Worm (Caenorhabditis elegans) whole organism, young adult: ENCODE results near the gene kap-1.

Source experiments
- B0261.1 ChIP-seq: sonication (generic microtip); optimal IDR thresholded peaks from 2 replicates; lab custom pipeline; 2016; ENCODE audit warnings: mild to moderate bottlenecking, missing genetic modification characterization, moderate library complexity, missing compliant biosample characterization
- B0336.3 ChIP-seq: fragments of 200-800 bp; sonication (Bioruptor generic); IDR thresholded peaks from 2 replicates; pipeline ENCODE4 v1.3.6; 2022; ENCODE audit warnings: missing genetic modification characterization, missing compliant biosample characterization
- F10E7.11 ChIP-seq: sonication (generic microtip); optimal IDR thresholded peaks from 2 replicates; lab custom pipeline; 2017; ENCODE audit warnings: mild to moderate bottlenecking, missing genetic modification characterization, moderate library complexity, missing compliant biosample characterization
- F23B12.7 ChIP-seq: sonication (generic microtip); optimal IDR thresholded peaks from 2 replicates; lab custom pipeline; 2017; ENCODE audit warnings: missing genetic modification characterization, mild to moderate bottlenecking, missing compliant biosample characterization, antibody characterized with exemption, moderate library complexity; ENCODE audit not compliant: insufficient read depth
- F33H1.4 ChIP-seq: fragments of 200-800 bp; sonication (Bioruptor generic); IDR thresholded peaks from 2 replicates; pipeline ENCODE4 v1.3.6; 2022; ENCODE audit warnings: missing genetic modification reagents, missing genetic modification characterization, missing compliant biosample characterization
- F57A8.1 ChIP-seq: fragments of 200-800 bp; sonication (Bioruptor generic); optimal IDR thresholded peaks from 2 replicates; lab custom pipeline; 2018; ENCODE audit warnings: mild to moderate bottlenecking, missing genetic modification characterization, moderate library complexity, missing compliant biosample characterization
- T07F8.4 ChIP-seq: sonication (generic microtip); optimal IDR thresholded peaks from 2 replicates; lab custom pipeline; 2016; ENCODE audit warnings: mild to moderate bottlenecking, missing genetic modification characterization, moderate library complexity, missing compliant biosample characterization
- Y79H2A.3 ChIP-seq: fragments of 200-800 bp; sonication (Bioruptor generic); conservative IDR thresholded peaks from 2 replicates; pipeline ENCODE4 v1.3.6; 2022; ENCODE audit warnings: missing genetic modification reagents, missing genetic modification characterization, missing compliant biosample characterization
- ama-1 ChIP-seq, 3 experiments: fragments of 150-350 bp in 1 of 3; sonication (generic microtip) in 2 of 3; optimal IDR thresholded peaks; 2 replicates each; lab custom pipeline; 2014 to 2018; ENCODE audit warnings: missing biosample characterization in 2 of 3, missing genetic modification characterization in 2 of 3, missing genetic modification reagents in 2 of 3
- dox-1 ChIP-seq: fragments of 200-800 bp; sonication (Bioruptor generic); IDR thresholded peaks from 2 replicates; pipeline ENCODE4 v1.3.6; 2022; ENCODE audit warnings: missing genetic modification reagents, missing genetic modification characterization, missing compliant biosample characterization
- efl-1 ChIP-seq: fragments of 150-350 bp; optimal IDR thresholded peaks from 2 replicates; lab custom pipeline; 2014; ENCODE audit warnings: missing biosample characterization, missing genetic modification reagents, missing genetic modification characterization
- egl-18 ChIP-seq: fragments of 200-800 bp; sonication (Bioruptor generic); IDR thresholded peaks from 2 replicates; pipeline ENCODE4 v1.3.6; 2022; ENCODE audit warnings: missing genetic modification reagents, missing genetic modification characterization, missing compliant biosample characterization
- ets-4 ChIP-seq: fragments of 200-800 bp; sonication (Bioruptor generic); optimal IDR thresholded peaks from 2 replicates; lab custom pipeline; 2018; ENCODE audit warnings: mild to moderate bottlenecking, missing genetic modification characterization, missing compliant biosample characterization
- him-1 ChIP-seq: sonication (generic microtip); optimal IDR thresholded peaks from 2 replicates; lab custom pipeline; 2016; ENCODE audit warnings: missing genotype, missing genetic modification reagents, missing genetic modification characterization, missing compliant biosample characterization
- hlh-12 ChIP-seq: sonication (generic microtip); optimal IDR thresholded peaks from 2 replicates; lab custom pipeline; 2016; ENCODE audit warnings: missing genetic modification characterization, missing compliant biosample characterization
- hlh-26 ChIP-seq: fragments of 200-800 bp; sonication (Bioruptor generic); conservative IDR thresholded peaks from 2 replicates; pipeline ENCODE4 v1.3.6; 2022; ENCODE audit warnings: missing genetic modification reagents, missing genetic modification characterization, missing compliant biosample characterization
- hmg-1.2 ChIP-seq: fragments of 200-800 bp; sonication (Bioruptor generic); IDR thresholded peaks from 2 replicates; pipeline ENCODE4 v1.3.6; 2022; ENCODE audit warnings: missing genetic modification reagents, missing genetic modification characterization, missing compliant biosample characterization
- hmg-20 ChIP-seq: fragments of 200-800 bp; sonication (Bioruptor generic); IDR thresholded peaks from 2 replicates; pipeline ENCODE4 v1.3.6; 2022; ENCODE audit warnings: missing genetic modification reagents, missing genetic modification characterization, missing compliant biosample characterization
- hsf-1 ChIP-seq: fragments of 200-800 bp; sonication (Bioruptor generic); IDR thresholded peaks from 2 replicates; pipeline ENCODE4 v1.3.6; 2022; ENCODE audit warnings: missing genetic modification reagents, missing genetic modification characterization, missing compliant biosample characterization
- let-526 ChIP-seq: fragments of 200-800 bp; sonication (Bioruptor generic); IDR thresholded peaks from 2 replicates; pipeline ENCODE4 v1.3.6; 2022; ENCODE audit warnings: missing genetic modification reagents, missing genetic modification characterization, missing compliant biosample characterization
- let-607 ChIP-seq, 2 experiments: fragments of 200-800 bp in 1 of 2; sonication (Bioruptor generic) in 1 of 2; sonication (generic microtip) in 1 of 2; optimal IDR thresholded peaks; 2 replicates each; lab custom pipeline; 2016 to 2018; ENCODE audit warnings: mild to moderate bottlenecking in 2 of 2, missing compliant biosample characterization in 2 of 2, missing genetic modification characterization in 2 of 2, moderate library complexity in 2 of 2, missing genotype in 1 of 2
- lin-26 ChIP-seq: fragments of 200-800 bp; sonication (Bioruptor generic); IDR thresholded peaks from 2 replicates; pipeline ENCODE4 v1.3.6; 2022; ENCODE audit warnings: missing genetic modification reagents, missing genetic modification characterization, missing compliant biosample characterization
- lin-54 ChIP-seq: fragments of 200-800 bp; sonication (Bioruptor generic); optimal IDR thresholded peaks from 2 replicates; lab custom pipeline; 2018; ENCODE audit warnings: mild to moderate bottlenecking, missing genetic modification characterization, missing compliant biosample characterization
- lsl-1 ChIP-seq: fragments of 200-800 bp; sonication (Bioruptor generic); optimal IDR thresholded peaks from 2 replicates; lab custom pipeline; 2018; ENCODE audit warnings: mild to moderate bottlenecking, missing genetic modification characterization, moderate library complexity, missing compliant biosample characterization
- lsy-27 ChIP-seq: sonication (generic microtip); optimal IDR thresholded peaks from 2 replicates; lab custom pipeline; 2017; ENCODE audit warnings: missing genetic modification characterization, mild to moderate bottlenecking, missing compliant biosample characterization, antibody characterized with exemption, missing genotype, borderline replicate concordance; ENCODE audit not compliant: insufficient read depth
- madf-3 ChIP-seq: fragments of 200-800 bp; sonication (Bioruptor generic); IDR thresholded peaks from 2 replicates; pipeline ENCODE4 v1.3.6; 2022; ENCODE audit warnings: missing genetic modification reagents, missing genetic modification characterization, missing compliant biosample characterization
- madf-6 ChIP-seq: fragments of 200-800 bp; sonication (Bioruptor generic); IDR thresholded peaks from 2 replicates; pipeline ENCODE4 v1.3.6; 2022; ENCODE audit warnings: missing genetic modification reagents, missing genetic modification characterization, missing compliant biosample characterization
- mxl-1 ChIP-seq: sonication (generic microtip); optimal IDR thresholded peaks from 2 replicates; lab custom pipeline; 2016; ENCODE audit warnings: missing genetic modification characterization, missing compliant biosample characterization
- nfya-1 ChIP-seq: sonication (generic microtip); optimal IDR thresholded peaks from 2 replicates; lab custom pipeline; 2017; ENCODE audit warnings: antibody characterized with exemption, missing compliant biosample characterization, missing genetic modification characterization, borderline replicate concordance; ENCODE audit not compliant: insufficient read depth
- nfyb-1 ChIP-seq: fragments of 200-800 bp; sonication (Bioruptor generic); IDR thresholded peaks from 2 replicates; pipeline ENCODE4 v1.3.6; 2022; ENCODE audit warnings: missing genetic modification reagents, missing genetic modification characterization, missing compliant biosample characterization
- nhr-27 ChIP-seq: fragments of 200-800 bp; sonication (Bioruptor generic); optimal IDR thresholded peaks from 2 replicates; lab custom pipeline; 2018; ENCODE audit warnings: mild to moderate bottlenecking, missing genetic modification characterization, moderate library complexity, missing compliant biosample characterization
- nhr-80 ChIP-seq: sonication (generic microtip); optimal IDR thresholded peaks from 2 replicates; lab custom pipeline; 2016; ENCODE audit warnings: missing genetic modification characterization, missing compliant biosample characterization
- nhr-90 ChIP-seq: sonication (generic microtip); optimal IDR thresholded peaks from 2 replicates; lab custom pipeline; 2016; ENCODE audit warnings: missing genotype, mild to moderate bottlenecking, missing genetic modification characterization, missing compliant biosample characterization
- pbrm-1 ChIP-seq: fragments of 200-800 bp; sonication (Bioruptor generic); IDR thresholded peaks from 2 replicates; pipeline ENCODE4 v1.3.6; 2022; ENCODE audit warnings: missing genetic modification reagents, missing genetic modification characterization, missing compliant biosample characterization
- rec-8 ChIP-seq, 2 experiments: sonication (generic microtip); optimal IDR thresholded peaks; 2 replicates each; lab custom pipeline; 2016; ENCODE audit warnings: mild to moderate bottlenecking in 2 of 2, missing genetic modification characterization in 2 of 2, missing genetic modification reagents in 2 of 2, missing genotype in 2 of 2, missing biosample characterization in 1 of 2, missing compliant biosample characterization in 1 of 2, moderate library complexity in 1 of 2
- repo-1 ChIP-seq: sonication (generic microtip); optimal IDR thresholded peaks from 2 replicates; lab custom pipeline; 2017; ENCODE audit warnings: mild to moderate bottlenecking, missing genetic modification characterization, missing compliant biosample characterization
- sea-2 ChIP-seq: fragments of 200-800 bp; sonication (Bioruptor generic); IDR thresholded peaks from 2 replicates; pipeline ENCODE4 v1.3.6; 2022; ENCODE audit warnings: missing genetic modification characterization, missing compliant biosample characterization
- tbp1 ChIP-seq: fragments of 200-800 bp; sonication (Bioruptor generic); optimal IDR thresholded peaks from 2 replicates; lab custom pipeline; 2018; ENCODE audit warnings: mild to moderate bottlenecking, missing genetic modification characterization, missing compliant biosample characterization
- xnd-1 ChIP-seq: sonication (generic microtip); optimal IDR thresholded peaks from 2 replicates; lab custom pipeline; 2016; ENCODE audit warnings: missing genotype, missing genetic modification reagents, missing genetic modification characterization, missing compliant biosample characterization
- ztf-18 ChIP-seq: sonication (generic microtip); optimal IDR thresholded peaks from 2 replicates; lab custom pipeline; 2016; ENCODE audit warnings: missing genotype, mild to moderate bottlenecking, missing genetic modification characterization, missing compliant biosample characterization
- ztf-26 ChIP-seq: sonication (generic microtip); optimal IDR thresholded peaks from 2 replicates; lab custom pipeline; 2017; ENCODE audit warnings: missing genetic modification characterization, missing compliant biosample characterization
- ztf-3 ChIP-seq: fragments of 200-800 bp; sonication (Bioruptor generic); optimal IDR thresholded peaks from 2 replicates; lab custom pipeline; 2018; ENCODE audit warnings: mild to moderate bottlenecking, missing genetic modification characterization, missing compliant biosample characterization

The kap-1 gene

ce11 chrIII:7374681-7375271 lies 36.1 kb downstream of the kap-1 start, which contains the start of gene mml-1:
Gene mml-1 (minus strand): TSS chrIII:7374731.
- no peak for TF ChIP-seq nhr-90 (tag; lab: Kevin White, UChicago)
- TF ChIP-seq nfya-1 (tag; lab: Kevin White, UChicago): no peak
- 0 out of 2 replicates have a peak, but pooled peaks have one; percentile 6 for TF ChIP-seq pbrm-1
- no peak for TF ChIP-seq mxl-1
- TF ChIP-seq dox-1 (GFP tag; lab: Robert Waterston, UW): no peak
- no peak for TF ChIP-seq lin-26 (GFP tag; lab: Robert Waterston, UW)
- TF ChIP-seq rec-8 (tag; optimal IDR thresholded peaks at IDR 0.05; lab: Kevin White, UChicago): no peak
- TF ChIP-seq nhr-27 (tag; lab: Kevin White, UChicago): no peak
- TF ChIP-seq ama-1 (optimal IDR thresholded peaks at IDR 0.05; lab: Kevin White, UChicago): peak; percentile 50
- TF ChIP-seq ama-1 (GFP tag; optimal IDR thresholded peaks at IDR 0.05; lab: Kevin White, UChicago): no peak
- no peak for TF ChIP-seq egl-18 (GFP tag; lab: Robert Waterston, UW)
- peak; percentile 6 for TF ChIP-seq tbp1 (GFP tag; lab: Kevin White, UChicago)
- TF ChIP-seq hlh-12: no peak
- TF ChIP-seq F57A8.1 (GFP tag; lab: Kevin White, UChicago): no peak
- no peak for TF ChIP-seq F33H1.4 (GFP tag; lab: Robert Waterston, UW)

ce11 chrIII:7375434-7375833 lies 36.8 kb downstream of the kap-1 start:
- peak; percentile 77 for TF ChIP-seq nhr-80 (tag; lab: Kevin White, UChicago)
- no peak for TF ChIP-seq T07F8.4
- TF ChIP-seq ama-1 (optimal IDR thresholded peaks at IDR 0.05; lab: Kevin White, UChicago): peak; percentile 55
- no peak for TF ChIP-seq ama-1 (GFP tag; optimal IDR thresholded peaks at IDR 0.05; lab: Kevin White, UChicago)

ce11 chrIII:7376143-7376802 lies 37.6 kb downstream of the kap-1 start:
- TF ChIP-seq lsl-1: no peak
- TF ChIP-seq xnd-1 (tag; lab: Kevin White, UChicago): no peak
- TF ChIP-seq lsy-27 (tag; lab: Kevin White, UChicago): no peak
- TF ChIP-seq ets-4 (GFP tag; lab: Kevin White, UChicago): peak; percentile 15
- peak; percentile 24; the same call in 1 of the 2 replicates for TF ChIP-seq hmg-1.2 (GFP tag; lab: Robert Waterston, UW)
- TF ChIP-seq F23B12.7: peak; percentile 21
- peak; percentile 36 for TF ChIP-seq repo-1 (tag; lab: Kevin White, UChicago)
- peak; percentile 76 to 84 for TF ChIP-seq let-607 (tag; optimal IDR thresholded peaks at IDR 0.05; lab: Kevin White, UChicago)
- TF ChIP-seq hmg-20 (GFP tag; lab: Robert Waterston, UW): no peak
- TF ChIP-seq ztf-3 (GFP tag; lab: Kevin White, UChicago): no peak
- TF ChIP-seq tbp1 (GFP tag; lab: Kevin White, UChicago): peak; percentile 63
- TF ChIP-seq mxl-1: no peak
- TF ChIP-seq F10E7.11: no peak
- TF ChIP-seq let-526: no peak
- TF ChIP-seq ztf-18 (tag; lab: Kevin White, UChicago): peak; percentile 19
- TF ChIP-seq dox-1 (GFP tag; lab: Robert Waterston, UW): peak; percentile 56
- peak; percentile 59; the same call in 1 of the 2 replicates for TF ChIP-seq hsf-1
- TF ChIP-seq him-1 (tag; lab: Kevin White, UChicago): no peak
- TF ChIP-seq sea-2: no peak
- peak; percentile 64; the same call in 1 of the 2 replicates for TF ChIP-seq B0336.3 (GFP tag; lab: Robert Waterston, UW)
- TF ChIP-seq efl-1 (GFP tag; lab: Kevin White, UChicago): no peak
- peak; percentile 73 for TF ChIP-seq nhr-80 (tag; lab: Kevin White, UChicago)
- TF ChIP-seq nfyb-1 (GFP tag; lab: Robert Waterston, UW): peak; percentile 29; the same call in 1 of the 2 replicates
- TF ChIP-seq B0261.1 (tag; lab: Kevin White, UChicago): no peak
- TF ChIP-seq lin-54: peak; percentile 11
- no peak for TF ChIP-seq hlh-26 (GFP tag; lab: Robert Waterston, UW)
- peak; percentile 86 for TF ChIP-seq ztf-26 (tag; lab: Kevin White, UChicago)
- no peak for TF ChIP-seq Y79H2A.3 (GFP tag; lab: Robert Waterston, UW)
- no peak for TF ChIP-seq madf-3 (GFP tag; lab: Robert Waterston, UW)
- TF ChIP-seq madf-6 (GFP tag; lab: Robert Waterston, UW): no peak
